Worm (Caenorhabditis elegans) whole organism, L1 larva: Measurements from ENCODE around the gene xdh-1.
A peak's percentile ranks its signal among the peaks of the same experiment; 100 is the strongest.

ENCODE experiments used
- C16A3.4 ChIP-seq: fragments of 150-350 bp; optimal IDR thresholded peaks from 2 replicates; lab custom pipeline; 2014; ENCODE audit warnings: missing biosample characterization, missing genetic modification characterization
- F16B12.6 ChIP-seq: fragments of 150-350 bp; optimal IDR thresholded peaks from 2 replicates; lab custom pipeline; 2014; ENCODE audit warnings: missing biosample characterization, missing genetic modification characterization
- Y116A8C.19 ChIP-seq: sonication (generic microtip); optimal IDR thresholded peaks from 2 replicates; lab custom pipeline; 2016; ENCODE audit warnings: missing compliant biosample characterization, missing genetic modification characterization, borderline replicate concordance
- aha-1 ChIP-seq: fragments of 150-350 bp; optimal IDR thresholded peaks from 2 replicates; lab custom pipeline; 2014; ENCODE audit warnings: missing biosample characterization, missing genetic modification characterization
- blmp-1 ChIP-seq: fragments of 150-350 bp; optimal IDR thresholded peaks from 2 replicates; lab custom pipeline; 2014; ENCODE audit warnings: missing biosample characterization, missing genetic modification characterization
- ceh-90 ChIP-seq: sonication (generic microtip); optimal IDR thresholded peaks from 2 replicates; lab custom pipeline; 2016; ENCODE audit warnings: missing genetic modification characterization, missing compliant biosample characterization
- ces-1 ChIP-seq: fragments of 150-350 bp; optimal IDR thresholded peaks from 2 replicates; lab custom pipeline; 2014; ENCODE audit warnings: missing biosample characterization, missing genetic modification reagents, missing genetic modification characterization
- efl-1 ChIP-seq, 4 experiments: fragments of 150-350 bp; optimal IDR thresholded peaks in 3 of 4; peaks in 1 of 4; 1 replicate in 1 of 4; 2 replicates in 3 of 4; lab custom pipeline; 2014; ENCODE audit warnings: missing biosample characterization in 2 of 4, missing genetic modification characterization in 2 of 4, missing genetic modification reagents in 2 of 4
- egl-13 ChIP-seq: sonication (generic microtip); optimal IDR thresholded peaks from 2 replicates; lab custom pipeline; 2016; ENCODE audit warnings: missing genotype, missing genetic modification reagents, missing genetic modification characterization, missing compliant biosample characterization
- elt-2 ChIP-seq: sonication (generic microtip); optimal IDR thresholded peaks from 2 replicates; lab custom pipeline; 2016; ENCODE audit warnings: missing genetic modification characterization, mild to moderate bottlenecking, inconsistent platforms, missing compliant biosample characterization, missing genetic modification reagents
- elt-3 ChIP-seq, 6 experiments: fragments of 150-350 bp in 1 of 6; sonication (generic microtip); optimal IDR thresholded peaks; 2 replicates each; lab custom pipeline; 2017 to 2018; ENCODE audit warnings: missing biosample characterization in 6 of 6, missing genetic modification characterization in 6 of 6, inconsistent platforms in 1 of 6
- fkh-10 ChIP-seq: sonication (generic microtip); optimal IDR thresholded peaks from 2 replicates; lab custom pipeline; 2017; ENCODE audit warnings: missing biosample characterization, missing genetic modification reagents, missing genetic modification characterization
- fkh-4 ChIP-seq: sonication (generic microtip); optimal IDR thresholded peaks from 2 replicates; lab custom pipeline; 2016; ENCODE audit warnings: missing compliant biosample characterization, missing genetic modification characterization, borderline replicate concordance
- fkh-8 ChIP-seq: sonication (generic microtip); optimal IDR thresholded peaks from 2 replicates; lab custom pipeline; 2016; ENCODE audit warnings: mild to moderate bottlenecking, missing genetic modification characterization, missing compliant biosample characterization
- grh-1 ChIP-seq: fragments of 200-800 bp; sonication (Bioruptor generic); IDR thresholded peaks from 2 replicates; pipeline ENCODE4 v1.3.6; 2022; ENCODE audit warnings: missing genetic modification reagents, missing genetic modification characterization, missing compliant biosample characterization
- isw-1 ChIP-seq: fragments of 200-800 bp; sonication (Bioruptor generic); IDR thresholded peaks from 2 replicates; pipeline ENCODE4 v1.3.6; 2022; ENCODE audit warnings: missing genetic modification characterization, missing compliant biosample characterization
- jun-1 ChIP-seq: fragments of 150-350 bp; optimal IDR thresholded peaks from 2 replicates; lab custom pipeline; 2014; ENCODE audit warnings: missing biosample characterization, missing genetic modification reagents, missing genetic modification characterization
- lin-35 ChIP-seq, 2 experiments: fragments of 150-350 bp; optimal IDR thresholded peaks; 2 replicates each; lab custom pipeline; 2014; ENCODE audit warnings: missing biosample characterization in 2 of 2, missing genetic modification characterization in 2 of 2, missing genetic modification reagents in 2 of 2
- lir-3 ChIP-seq: sonication (generic microtip); optimal IDR thresholded peaks from 2 replicates; lab custom pipeline; 2016; ENCODE audit warnings: mild to moderate bottlenecking, missing genetic modification characterization, moderate library complexity, missing compliant biosample characterization; ENCODE audit not compliant: poor library complexity
- lsy-2 ChIP-seq, 2 experiments: fragments of 150-350 bp; optimal IDR thresholded peaks; 2 replicates each; lab custom pipeline; 2014; ENCODE audit warnings: missing biosample characterization in 2 of 2, missing genetic modification characterization in 2 of 2
- mab-9 ChIP-seq: fragments of 200-800 bp; sonication (Bioruptor generic); IDR thresholded peaks from 2 replicates; pipeline ENCODE4 v1.3.6; 2022; ENCODE audit warnings: missing genetic modification reagents, missing genetic modification characterization, missing compliant biosample characterization
- mdl-1 ChIP-seq, 2 experiments: fragments of 150-350 bp; optimal IDR thresholded peaks; 2 replicates each; lab custom pipeline; 2014 to 2017; ENCODE audit warnings: missing biosample characterization in 2 of 2, missing genetic modification characterization in 2 of 2, inconsistent platforms in 1 of 2
- mef-2 ChIP-seq: fragments of 150-350 bp; optimal IDR thresholded peaks from 2 replicates; lab custom pipeline; 2014; ENCODE audit warnings: missing biosample characterization, missing genetic modification characterization
- nhr-19 ChIP-seq: fragments of 200-800 bp; sonication (Bioruptor generic); conservative IDR thresholded peaks from 2 replicates; pipeline ENCODE4 v1.3.6; 2022; ENCODE audit warnings: missing genetic modification characterization, missing compliant biosample characterization
- nhr-20 ChIP-seq: sonication (generic microtip); optimal IDR thresholded peaks from 2 replicates; lab custom pipeline; 2016; ENCODE audit warnings: mild to moderate bottlenecking, missing genetic modification characterization, missing compliant biosample characterization
- nhr-237 ChIP-seq: fragments of 150-350 bp; optimal IDR thresholded peaks from 2 replicates; lab custom pipeline; 2014; ENCODE audit warnings: missing biosample characterization, missing genetic modification characterization
- nhr-28 ChIP-seq: fragments of 150-350 bp; optimal IDR thresholded peaks from 2 replicates; lab custom pipeline; 2014; ENCODE audit warnings: missing biosample characterization, missing genetic modification characterization
- nhr-71 ChIP-seq: sonication (generic microtip); optimal IDR thresholded peaks from 2 replicates; lab custom pipeline; 2016; ENCODE audit warnings: mild to moderate bottlenecking, missing genetic modification characterization, moderate library complexity, missing compliant biosample characterization
- nhr-77 ChIP-seq: fragments of 150-350 bp; optimal IDR thresholded peaks from 2 replicates; lab custom pipeline; 2014; ENCODE audit warnings: missing biosample characterization, missing genetic modification characterization
- nhr-90 ChIP-seq: sonication (generic microtip); optimal IDR thresholded peaks from 2 replicates; lab custom pipeline; 2016; ENCODE audit warnings: mild to moderate bottlenecking, missing genetic modification characterization, missing compliant biosample characterization; ENCODE audit not compliant: poor library complexity
- pag-3 ChIP-seq: sonication (generic microtip); optimal IDR thresholded peaks from 2 replicates; lab custom pipeline; 2017; ENCODE audit warnings: missing genetic modification characterization, mild to moderate bottlenecking, missing compliant biosample characterization, antibody characterized with exemption, borderline replicate concordance; ENCODE audit not compliant: insufficient read depth
- pqm-1 ChIP-seq: sonication (generic microtip); optimal IDR thresholded peaks from 3 replicates; lab custom pipeline; 2017; ENCODE audit warnings: missing biosample characterization, missing genetic modification characterization
- sup-37 ChIP-seq: fragments of 200-800 bp; sonication (Bioruptor generic); optimal IDR thresholded peaks from 2 replicates; lab custom pipeline; 2018; ENCODE audit warnings: mild to moderate bottlenecking, missing genetic modification characterization, missing compliant biosample characterization
- swsn-7 ChIP-seq: sonication (generic microtip); optimal IDR thresholded peaks from 2 replicates; lab custom pipeline; 2016; ENCODE audit warnings: missing genetic modification characterization, missing compliant biosample characterization
- tlp-1 ChIP-seq: fragments of 150-350 bp; optimal IDR thresholded peaks from 2 replicates; lab custom pipeline; 2014; ENCODE audit warnings: missing biosample characterization, missing genetic modification characterization
- unc-130 ChIP-seq: fragments of 150-350 bp; optimal IDR thresholded peaks from 2 replicates; lab custom pipeline; 2017; ENCODE audit warnings: missing biosample characterization, missing genetic modification characterization, inconsistent platforms
- unc-62 ChIP-seq: fragments of 150-350 bp; optimal IDR thresholded peaks from 2 replicates; lab custom pipeline; 2014; ENCODE audit warnings: missing biosample characterization, missing genetic modification reagents, missing genetic modification characterization
- unc-86 ChIP-seq: sonication (generic microtip); optimal IDR thresholded peaks from 2 replicates; lab custom pipeline; 2016; ENCODE audit warnings: missing genetic modification characterization, missing compliant biosample characterization
- unc-98 ChIP-seq: fragments of 200-800 bp; sonication (Bioruptor generic); IDR thresholded peaks from 2 replicates; pipeline ENCODE4 v1.3.6; 2022; ENCODE audit warnings: missing genetic modification characterization, missing compliant biosample characterization
- vab-15 ChIP-seq: sonication (generic microtip); optimal IDR thresholded peaks from 2 replicates; lab custom pipeline; 2017; ENCODE audit warnings: missing genotype, mild to moderate bottlenecking, missing genetic modification characterization, missing compliant biosample characterization
- zip-4 ChIP-seq: fragments of 200-800 bp; sonication (Bioruptor generic); optimal IDR thresholded peaks from 2 replicates; lab custom pipeline; 2018; ENCODE audit warnings: mild to moderate bottlenecking, missing genetic modification characterization, moderate library complexity, missing compliant biosample characterization

The xdh-1 gene

DNA sequence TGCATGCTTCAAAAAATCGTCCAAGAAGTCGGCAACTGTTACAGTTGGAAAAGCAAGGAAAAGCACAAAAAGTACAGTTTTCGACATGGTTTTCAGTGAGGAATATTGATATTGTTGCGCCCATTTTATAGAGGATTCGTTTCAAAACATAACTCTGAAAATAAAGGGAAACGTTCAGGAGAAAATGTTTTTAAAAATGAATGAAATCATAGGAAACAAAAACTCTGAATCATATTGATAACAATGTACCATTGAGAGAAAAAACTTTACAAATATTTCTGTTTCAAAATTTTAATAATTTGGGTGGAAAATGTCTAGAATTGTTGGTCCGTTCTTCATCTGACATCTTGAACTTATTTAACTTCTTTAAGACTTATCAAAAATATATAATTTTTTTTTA is 10.5 kb upstream of the xdh-1 start, which contains the start of gene F55B11.2:
Gene F55B11.2, minus strand, starts transcription at position 101 of the 400 bp plus-strand sequence.
- TF ChIP-seq pqm-1 (tag; lab: Kevin White, UChicago) (no peak), zip-4 (GFP tag; lab: Kevin White, UChicago) (no peak), efl-1 (optimal IDR thresholded peaks at IDR 0.05; lab: Kevin White, UChicago) (no peak), efl-1 (GFP tag; optimal IDR thresholded peaks at IDR 0.05 in 1 of 2; lab: Kevin White, UChicago) (peak in 1 of 2 experiments; percentile 34)
- TF ChIP-seq, all 84 proteins: peak for 1

- no peak for TF ChIP-seq lsy-2 (tag; optimal IDR thresholded peaks at IDR 0.05; lab: Kevin White, UChicago)
- TF ChIP-seq grh-1 (GFP tag; lab: Robert Waterston, UW), result no peak
- no peak for TF ChIP-seq nhr-237 (tag; lab: Kevin White, UChicago)
- TF ChIP-seq F16B12.6 (tag; lab: Kevin White, UChicago), result no peak
Measured at ce11 chrIV:14421938-14422337, 9.2 kb upstream of the xdh-1 start, which contains the start of gene F55B11.7. Gene F55B11.7 (minus strand): TSS chrIV:14422038.

DNA sequence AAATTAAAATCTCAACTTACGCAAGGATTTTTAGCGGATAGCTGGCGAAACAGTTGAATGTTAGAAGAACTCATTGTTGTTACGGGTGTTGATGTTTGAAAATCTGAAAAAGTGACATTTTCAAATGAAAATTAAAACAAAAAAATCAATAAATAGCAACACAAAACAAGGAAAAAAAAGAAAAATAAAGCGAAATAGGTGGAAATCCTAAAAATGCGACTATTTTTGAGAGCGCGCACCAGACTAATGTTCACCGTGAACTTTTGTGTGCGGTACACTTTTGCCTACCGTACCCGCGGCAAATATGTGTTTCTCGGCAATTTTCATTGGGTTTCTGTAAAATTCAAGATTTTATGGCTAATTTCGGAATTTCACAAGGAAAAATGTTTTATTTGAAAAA is 4.4 kb upstream of the xdh-1 start, which contains the start of gene F55B11.6:
Gene F55B11.6, minus strand, starts transcription at position 101 of the 400 bp plus-strand sequence.
- TF ChIP-seq nhr-71 (tag; lab: Kevin White, UChicago) (no peak), grh-1 (GFP tag; lab: Robert Waterston, UW) (no peak), aha-1 (no peak), unc-86 (tag; lab: Kevin White, UChicago) (no peak), mef-2 (tag; lab: Kevin White, UChicago) (no peak), nhr-19 (GFP tag; lab: Robert Waterston, UW) (no peak)

DNA sequence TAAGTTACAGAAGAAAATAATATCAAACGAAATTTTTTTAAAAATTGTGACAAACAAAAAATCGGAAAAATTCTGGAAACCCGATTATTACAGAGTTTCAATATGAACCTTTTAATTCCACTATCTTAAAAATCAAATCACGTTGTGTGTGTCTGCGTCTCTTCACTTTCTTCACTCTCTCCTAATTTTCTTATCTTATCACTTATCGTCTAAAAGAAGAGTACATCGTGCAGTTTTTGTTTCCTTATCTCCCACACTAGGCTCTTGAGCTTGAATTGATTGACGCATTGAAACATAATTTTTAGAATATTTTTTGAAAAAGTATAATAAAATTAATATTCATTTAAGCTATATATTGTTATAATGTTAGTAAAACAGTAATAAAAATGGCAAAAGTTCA is 1.5 kb upstream of the xdh-1 start:
- TF ChIP-seq nhr-77 (tag; lab: Kevin White, UChicago) (no peak), F16B12.6 (tag; lab: Kevin White, UChicago) (no peak), elt-3 (tag; optimal IDR thresholded peaks at IDR 0.05; lab: Kevin White, UChicago) (peak in 5 of 6 experiments; percentile 85 to 96 (median 94)), lin-35 (GFP tag; optimal IDR thresholded peaks at IDR 0.05; lab: Kevin White, UChicago) (peak in 1 of 2 experiments; percentile 50), jun-1 (peak; percentile 42), nhr-20 (peak; percentile 33), elt-2 (tag; lab: Kevin White, UChicago) (peak; percentile 99), ceh-90 (tag; lab: Kevin White, UChicago) (no peak), pqm-1 (tag; lab: Kevin White, UChicago) (peak; percentile 87), unc-98 (GFP tag; lab: Robert Waterston, UW) (no peak), isw-1 (no peak), zip-4 (GFP tag; lab: Kevin White, UChicago) (no peak), nhr-71 (tag; lab: Kevin White, UChicago) (peak; percentile 29), tlp-1 (tag; lab: Kevin White, UChicago) (peak; percentile 85), nhr-90 (peak; percentile 49), mdl-1 (tag; optimal IDR thresholded peaks at IDR 0.05; lab: Kevin White, UChicago) (peak in 1 of 2 experiments; percentile 8), lsy-2 (tag; optimal IDR thresholded peaks at IDR 0.05; lab: Kevin White, UChicago) (peak in 1 of 2 experiments; percentile 4)

DNA sequence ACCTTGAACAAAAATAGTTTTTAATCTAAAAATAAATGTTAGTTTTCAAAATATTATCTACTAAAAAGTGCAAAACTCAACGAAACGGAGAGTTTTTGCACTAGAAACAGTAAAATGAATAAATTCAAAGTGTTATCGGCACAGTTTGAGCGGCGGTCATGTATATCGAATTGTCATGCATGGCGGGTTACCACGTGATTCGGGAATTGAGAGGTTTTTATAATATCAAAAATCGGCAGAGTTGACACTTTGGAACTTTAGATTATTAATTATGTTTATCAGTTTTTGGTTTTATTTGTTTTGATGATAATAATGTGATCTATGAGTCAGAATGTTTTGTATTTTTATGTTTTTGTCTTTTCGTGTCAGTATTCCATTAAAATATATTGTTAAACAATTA is 692 bp upstream of the xdh-1 start:
- no peak for TF ChIP-seq efl-1 (optimal IDR thresholded peaks at IDR 0.05; lab: Kevin White, UChicago)
- TF ChIP-seq efl-1 (GFP tag; optimal IDR thresholded peaks at IDR 0.05 in 1 of 2; lab: Kevin White, UChicago), result no peak
- TF ChIP-seq egl-13 (tag; lab: Kevin White, UChicago), result no peak
- peak; percentile 31 for TF ChIP-seq nhr-71 (tag; lab: Kevin White, UChicago)
- TF ChIP-seq nhr-28 (tag; lab: Kevin White, UChicago), result no peak
- no peak for TF ChIP-seq C16A3.4 (tag; lab: Kevin White, UChicago)
- no peak for TF ChIP-seq nhr-20
- TF ChIP-seq fkh-8 (tag; lab: Kevin White, UChicago), result no peak
- TF ChIP-seq unc-62 (GFP tag; lab: Kevin White, UChicago), result no peak
- no peak for TF ChIP-seq ces-1
- TF ChIP-seq lin-35 (GFP tag; optimal IDR thresholded peaks at IDR 0.05; lab: Kevin White, UChicago), result peak in 1 of 2 experiments; percentile 45
- no peak for TF ChIP-seq nhr-77 (tag; lab: Kevin White, UChicago)
- no peak for TF ChIP-seq fkh-10 (GFP tag; lab: Kevin White, UChicago)
- TF ChIP-seq Y116A8C.19 (tag; lab: Kevin White, UChicago), result no peak
- TF ChIP-seq nhr-19 (GFP tag; lab: Robert Waterston, UW), result no peak
- peak; percentile 92 for TF ChIP-seq elt-2 (tag; lab: Kevin White, UChicago)
- no peak for TF ChIP-seq blmp-1
- no peak for TF ChIP-seq sup-37 (GFP tag; lab: Kevin White, UChicago)
- TF ChIP-seq unc-130 (tag; lab: Kevin White, UChicago), result no peak
- no peak for TF ChIP-seq fkh-4
- no peak for TF ChIP-seq lir-3
- TF ChIP-seq pag-3, result no peak
- TF ChIP-seq swsn-7, result no peak
- TF ChIP-seq mab-9 (GFP tag; lab: Robert Waterston, UW), result no peak
- TF ChIP-seq nhr-90, result peak; percentile 36
- TF ChIP-seq vab-15, result no peak
- TF ChIP-seq F16B12.6 (tag; lab: Kevin White, UChicago), result no peak
